Fruit fly (Drosophila melanogaster) whole organism, prepupa: ENCODE data around the gene betaTub85D.

Experiments
- CG11762 ChIP-seq: fragments of 200-800 bp; sonication (Bioruptor generic); optimal IDR thresholded peaks from 3 replicates; lab custom pipeline; 2016; ENCODE audit warnings: missing biosample characterization, missing genetic modification characterization; ENCODE audit not compliant: insufficient read depth
- CG15336 ChIP-seq: fragments of 200-800 bp; sonication (Bioruptor generic); IDR thresholded peaks from 2 replicates; pipeline ENCODE4 v1.3.6; 2022; ENCODE audit warnings: missing biosample characterization, missing genetic modification characterization
- CG32006 ChIP-seq: fragments of 200-800 bp; sonication (Bioruptor generic); optimal IDR thresholded peaks from 3 replicates; lab custom pipeline; 2017; ENCODE audit warnings: missing biosample characterization, mild to moderate bottlenecking, missing genetic modification characterization
- CG4318 ChIP-seq: fragments of 200-800 bp; sonication (Bioruptor generic); optimal IDR thresholded peaks from 3 replicates; lab custom pipeline; 2017; ENCODE audit warnings: missing biosample characterization, mild to moderate bottlenecking, missing genetic modification characterization
- Met ChIP-seq: fragments of 200-800 bp; sonication (Bioruptor generic); optimal IDR thresholded peaks from 3 replicates; lab custom pipeline; 2016; ENCODE audit warnings: missing biosample characterization, missing genetic modification characterization
- cyc ChIP-seq: fragments of 200-800 bp; sonication (Bioruptor generic); optimal IDR thresholded peaks from 3 replicates; lab custom pipeline; 2016; ENCODE audit warnings: missing biosample characterization, missing genetic modification characterization
- fd85E ChIP-seq: fragments of 200-800 bp; sonication (Bioruptor generic); optimal IDR thresholded peaks from 3 replicates; lab custom pipeline; 2016; ENCODE audit warnings: missing biosample characterization, missing genetic modification characterization
- vri ChIP-seq: fragments of 200-800 bp; sonication (Bioruptor generic); optimal IDR thresholded peaks from 3 replicates; lab custom pipeline; 2016; ENCODE audit warnings: missing biosample characterization, mild to moderate bottlenecking, missing genetic modification characterization

dm6 chr3R:9454980-9455379, 44.9 kb upstream of the betaTub85D start:
- TF ChIP-seq CG4318 (no peak), cyc (GFP tag; lab: Kevin White, UChicago) (no peak), CG15336 (GFP tag; lab: Robert Waterston, UW) (no peak), CG32006 (GFP tag; lab: Kevin White, UChicago) (no peak), Met (GFP tag; lab: Kevin White, UChicago) (no peak), CG11762 (GFP tag; lab: Kevin White, UChicago) (no peak), fd85E (no peak), vri (no peak)
